Fruit fly (Drosophila melanogaster) whole organism, wandering third instar larva: ENCODE results near the gene ras.

ENCODE experiments used
- Abd-B ChIP-seq: fragments of >200 bp; optimal IDR thresholded peaks from 2 replicates; lab custom pipeline; 2017; ENCODE audit warnings: missing biosample characterization, missing genetic modification characterization
- CG32264 ChIP-seq: fragments of 200-800 bp; sonication (Bioruptor generic); optimal IDR thresholded peaks from 2 replicates; lab custom pipeline; 2016; ENCODE audit warnings: missing biosample characterization, missing genetic modification characterization
- CG9705 ChIP-seq: fragments of 200-800 bp; sonication (Bioruptor generic); optimal IDR thresholded peaks from 2 replicates; lab custom pipeline; 2018; ENCODE audit warnings: missing biosample characterization, mild to moderate bottlenecking, missing genetic modification characterization
- CrebA ChIP-seq: fragments of 200-800 bp; sonication (Bioruptor generic); optimal IDR thresholded peaks from 2 replicates; lab custom pipeline; 2016; ENCODE audit warnings: missing biosample characterization, mild to moderate bottlenecking, missing genetic modification characterization, borderline replicate concordance
- Dfd ChIP-seq: fragments of >200 bp; optimal IDR thresholded peaks from 2 replicates; lab custom pipeline; 2017; ENCODE audit warnings: missing biosample characterization, missing genetic modification characterization
- GATAd ChIP-seq: sonication (Bioruptor generic); optimal IDR thresholded peaks from 2 replicates; lab custom pipeline; 2016; ENCODE audit warnings: missing biosample characterization, missing genetic modification characterization
- HLH106 ChIP-seq: fragments of 200-800 bp; optimal IDR thresholded peaks from 3 replicates; lab custom pipeline; 2019; ENCODE audit warnings: missing biosample characterization, mild to moderate bottlenecking, missing genetic modification characterization, moderate library complexity
- Hnf4 ChIP-seq: fragments of 200-800 bp; sonication (Bioruptor generic); optimal IDR thresholded peaks from 2 replicates; lab custom pipeline; 2016; ENCODE audit warnings: missing biosample characterization, mild to moderate bottlenecking, missing genetic modification characterization
- Hr78 ChIP-seq: fragments of >200 bp; optimal IDR thresholded peaks from 2 replicates; lab custom pipeline; 2017; ENCODE audit warnings: missing biosample characterization, missing genetic modification characterization
- Jra ChIP-seq: sonication (Bioruptor generic); optimal IDR thresholded peaks from 2 replicates; lab custom pipeline; 2016; ENCODE audit warnings: missing biosample characterization, missing genetic modification characterization
- OdsH ChIP-seq: fragments of 200-800 bp; sonication (Bioruptor generic); optimal IDR thresholded peaks from 2 replicates; lab custom pipeline; 2016; ENCODE audit warnings: missing biosample characterization, mild to moderate bottlenecking, missing genetic modification characterization
- Rel ChIP-seq, 2 experiments: fragments of 200-800 bp; sonication (Bioruptor generic) in 1 of 2; optimal IDR thresholded peaks; 2 replicates in 1 of 2; 3 replicates in 1 of 2; lab custom pipeline; 2016 to 2019; ENCODE audit warnings: mild to moderate bottlenecking in 2 of 2, missing biosample characterization in 2 of 2, missing genetic modification characterization in 2 of 2, moderate library complexity in 1 of 2
- Sp1 ChIP-seq: fragments of 200-800 bp; sonication (Bioruptor generic); optimal IDR thresholded peaks from 3 replicates; lab custom pipeline; 2019; ENCODE audit warnings: missing biosample characterization, mild to moderate bottlenecking, missing genetic modification characterization, moderate library complexity
- Vsx2 ChIP-seq: fragments of 200-300, 225-300 bp; sonication (Bioruptor generic); optimal IDR thresholded peaks from 2 replicates; lab custom pipeline; 2018; ENCODE audit warnings: missing biosample characterization, missing genetic modification characterization; ENCODE audit not compliant: partially characterized antibody
- br ChIP-seq: fragments of 200-800 bp; sonication (Bioruptor generic); optimal IDR thresholded peaks from 2 replicates; lab custom pipeline; 2016; ENCODE audit warnings: missing biosample characterization, missing genetic modification characterization
- dl ChIP-seq, 2 experiments: fragments of 175-275, 200-275 bp in 1 of 2; fragments of 200-275 bp in 1 of 2; sonication (Bioruptor generic); optimal IDR thresholded peaks; lab custom pipeline; 2018; ENCODE audit warnings: mild to moderate bottlenecking in 2 of 2, missing biosample characterization in 2 of 2, missing genetic modification characterization in 2 of 2, moderate library complexity in 2 of 2; ENCODE audit not compliant: partially characterized antibody in 2 of 2, insufficient read depth in 1 of 2
- dmrt93B ChIP-seq: fragments of 200-800 bp; sonication (Bioruptor generic); optimal IDR thresholded peaks from 2 replicates; lab custom pipeline; 2018; ENCODE audit warnings: missing biosample characterization, mild to moderate bottlenecking, missing genetic modification characterization
- dsf ChIP-seq: sonication (Bioruptor generic); optimal IDR thresholded peaks from 2 replicates; lab custom pipeline; 2016; ENCODE audit warnings: missing biosample characterization, missing genetic modification characterization, borderline replicate concordance
- ey ChIP-seq: fragments of 200-800 bp; sonication (Bioruptor generic); optimal IDR thresholded peaks from 2 replicates; lab custom pipeline; 2016; ENCODE audit warnings: missing biosample characterization, missing genetic modification characterization
- foxo ChIP-seq, 2 experiments: fragments of 200-800 bp; sonication (Bioruptor generic); optimal IDR thresholded peaks; 2 replicates in 1 of 2; 3 replicates in 1 of 2; lab custom pipeline; 2016 to 2017; ENCODE audit warnings: missing biosample characterization in 2 of 2, missing genetic modification characterization in 2 of 2
- fru ChIP-seq: fragments of 200-800 bp; sonication (Bioruptor generic); optimal IDR thresholded peaks from 3 replicates; lab custom pipeline; 2016; ENCODE audit warnings: missing biosample characterization, mild to moderate bottlenecking, missing genetic modification characterization
- h ChIP-seq: fragments of 200-800 bp; sonication (Bioruptor generic); optimal IDR thresholded peaks from 3 replicates; lab custom pipeline; 2016; ENCODE audit warnings: missing biosample characterization, mild to moderate bottlenecking, missing genetic modification characterization
- jim ChIP-seq: fragments of 175-275, 200-325 bp; sonication (Bioruptor generic); optimal IDR thresholded peaks from 2 replicates; lab custom pipeline; 2016; ENCODE audit warnings: missing biosample characterization, mild to moderate bottlenecking, missing genetic modification characterization
- lola ChIP-seq: fragments of >200 bp; optimal IDR thresholded peaks from 2 replicates; lab custom pipeline; 2017; ENCODE audit warnings: missing biosample characterization, missing genetic modification characterization
- pan ChIP-seq: fragments of >200 bp; optimal IDR thresholded peaks from 2 replicates; lab custom pipeline; 2017
- psq ChIP-seq: fragments of 200-800 bp; sonication (Bioruptor generic); optimal IDR thresholded peaks from 3 replicates; lab custom pipeline; 2017; ENCODE audit warnings: missing biosample characterization, mild to moderate bottlenecking, missing genetic modification characterization, moderate library complexity
- rgr ChIP-seq: fragments of 200-800 bp; sonication (Bioruptor generic); optimal IDR thresholded peaks from 3 replicates; lab custom pipeline; 2016; ENCODE audit warnings: missing biosample characterization, mild to moderate bottlenecking, missing genetic modification characterization
- sv ChIP-seq: fragments of 200-800 bp; sonication (Bioruptor generic); optimal IDR thresholded peaks from 3 replicates; lab custom pipeline; 2016; ENCODE audit warnings: missing biosample characterization, missing genetic modification characterization
- tai ChIP-seq: sonication (Bioruptor generic); optimal IDR thresholded peaks from 2 replicates; lab custom pipeline; 2016; ENCODE audit warnings: missing biosample characterization, missing genetic modification characterization
- usp ChIP-seq: fragments of >200 bp; optimal IDR thresholded peaks from 2 replicates; lab custom pipeline; 2017; ENCODE audit warnings: missing biosample characterization, missing genetic modification characterization
- woc ChIP-seq: sonication (Bioruptor generic); optimal IDR thresholded peaks from 2 replicates; lab custom pipeline; 2016; ENCODE audit warnings: missing biosample characterization, mild to moderate bottlenecking, missing genetic modification characterization

The ras gene

DNA sequence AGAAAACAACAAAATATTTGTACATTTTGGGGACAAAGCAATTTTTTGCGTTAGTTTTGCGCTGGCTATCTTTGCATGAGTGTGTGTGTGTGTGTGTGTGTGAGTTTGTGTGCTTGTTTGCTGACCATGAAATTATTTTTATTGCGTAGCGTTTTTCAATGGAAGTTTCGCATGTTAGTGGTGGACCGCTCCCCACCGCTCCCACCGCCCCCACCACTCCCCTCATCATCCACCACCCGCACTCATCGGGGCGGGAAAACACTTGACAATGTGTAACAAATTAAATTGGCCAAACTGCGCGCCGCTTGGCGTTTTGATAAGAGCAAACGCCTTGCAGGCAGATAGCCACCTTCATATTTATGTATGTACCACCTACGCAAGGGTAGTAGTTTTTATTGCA lies 25.0 kb upstream of the ras start:
- TF ChIP-seq sv (GFP tag; lab: Kevin White, UChicago) (no peak), Dfd (GFP tag; lab: Kevin White, UChicago) (peak; percentile 71)

DNA sequence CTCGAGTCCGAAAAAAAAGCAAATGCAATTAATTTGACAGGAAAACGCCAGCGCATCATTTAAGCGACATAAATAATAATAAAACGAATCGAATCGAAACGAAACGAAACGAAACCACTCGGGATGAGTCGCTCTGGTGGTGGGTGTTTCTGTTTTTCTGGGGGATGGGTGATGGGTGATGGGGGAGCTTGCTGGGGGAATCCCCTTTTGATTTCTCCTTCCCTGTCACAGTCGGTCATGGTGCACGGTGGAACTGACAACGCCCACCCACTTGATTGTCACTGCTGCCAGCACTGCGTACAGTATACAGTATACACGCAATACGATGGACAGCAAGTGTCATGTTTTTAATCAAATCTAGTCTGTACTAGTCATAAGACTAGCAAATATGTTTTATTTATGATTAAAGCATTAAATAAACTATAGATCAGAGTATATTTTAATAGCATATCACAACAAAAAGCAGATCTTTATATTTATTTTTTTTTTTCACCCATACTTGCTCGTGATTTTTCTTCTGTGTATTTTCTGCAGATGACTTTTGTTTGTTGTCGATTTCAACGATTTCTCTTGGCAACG lies 22.3 kb upstream of the ras start:
- TF ChIP-seq foxo (GFP tag; optimal IDR thresholded peaks at IDR 0.05; lab: Kevin White, UChicago), result peak in 1 of 2 experiments; percentile 36
- TF ChIP-seq Hr78 (GFP tag; lab: Kevin White, UChicago), result no peak
- peak; percentile 29 for TF ChIP-seq rgr (GFP tag; lab: Kevin White, UChicago)
- TF ChIP-seq Sp1 (GFP tag; lab: Kevin White, UChicago), result peak; percentile 10
- no peak for TF ChIP-seq usp (GFP tag; lab: Kevin White, UChicago)
- no peak for TF ChIP-seq woc (GFP tag; lab: Kevin White, UChicago)
- TF ChIP-seq HLH106 (tag; lab: Kevin White, UChicago), result peak; percentile 5
- peak; percentile 20 for TF ChIP-seq h (GFP tag; lab: Kevin White, UChicago)
- peak; percentile 25 for TF ChIP-seq fru
- no peak for TF ChIP-seq Rel (GFP tag; optimal IDR thresholded peaks at IDR 0.05; lab: Kevin White, UChicago)
- peak; percentile 91 for TF ChIP-seq Rel (tag; optimal IDR thresholded peaks at IDR 0.05; lab: Kevin White, UChicago)

DNA sequence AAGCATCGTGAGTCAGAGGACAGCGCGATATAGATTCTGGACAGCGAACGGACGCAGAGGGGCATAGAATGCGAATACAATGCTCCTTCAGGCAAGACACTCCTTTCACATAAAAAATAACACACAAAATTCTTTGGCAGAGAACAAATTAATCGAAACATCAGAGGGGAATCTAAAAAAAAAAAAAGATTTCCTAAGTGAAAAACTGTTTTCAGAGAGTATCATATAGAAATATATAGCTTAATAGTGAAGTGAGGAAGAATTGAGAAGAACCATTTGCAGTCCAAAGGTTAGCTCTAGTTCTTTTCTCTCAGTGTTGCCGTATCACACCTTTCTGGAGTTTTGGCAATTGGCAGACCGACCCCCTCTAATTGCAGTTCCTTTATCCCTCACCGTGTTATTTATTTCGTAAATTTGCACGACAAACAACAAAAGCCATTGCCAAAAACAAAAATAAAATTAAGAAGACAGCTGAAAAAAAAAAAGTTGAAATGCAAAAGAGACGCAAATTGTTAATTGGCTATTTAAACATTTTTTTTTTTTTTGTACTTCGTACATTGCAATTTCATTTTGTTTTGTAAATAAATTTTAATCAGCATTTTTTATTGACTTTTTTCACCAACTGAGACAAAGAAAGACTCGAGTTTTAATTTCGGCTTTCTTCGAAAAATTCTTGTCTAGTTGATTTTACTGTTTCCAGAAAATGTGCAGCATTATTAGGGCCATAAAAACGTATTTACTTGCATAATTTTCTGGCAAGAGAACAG lies 20.6 kb upstream of the ras start:
- peak; percentile 11 for TF ChIP-seq br (GFP tag; lab: Kevin White, UChicago)
- TF ChIP-seq OdsH (GFP tag; lab: Kevin White, UChicago), result peak; percentile 22
- peak in 1 of 2 experiments; percentile 49 for TF ChIP-seq foxo (GFP tag; optimal IDR thresholded peaks at IDR 0.05; lab: Kevin White, UChicago)
- peak; percentile 35 for TF ChIP-seq fru
- peak; percentile 28 for TF ChIP-seq rgr (GFP tag; lab: Kevin White, UChicago)
- peak; percentile 42 for TF ChIP-seq ey (GFP tag; lab: Kevin White, UChicago)
- no peak for TF ChIP-seq dl (GFP tag; optimal IDR thresholded peaks at IDR 0.05; lab: Kevin White, UChicago; ENCODE audit: insufficient read depth in 1 of 2, partially characterized antibody in 2 of 2)
- TF ChIP-seq dmrt93B, result peak; percentile 13
- TF ChIP-seq Jra (GFP tag; lab: Kevin White, UChicago), result no peak
- TF ChIP-seq h (GFP tag; lab: Kevin White, UChicago), result peak; percentile 57
- TF ChIP-seq psq (GFP tag; lab: Kevin White, UChicago), result peak; percentile 34
- peak; percentile 34 for TF ChIP-seq HLH106 (tag; lab: Kevin White, UChicago)
- TF ChIP-seq Sp1 (GFP tag; lab: Kevin White, UChicago), result no peak
- peak; percentile 17 for TF ChIP-seq woc (GFP tag; lab: Kevin White, UChicago)
- peak; percentile 45 for TF ChIP-seq Hnf4 (GFP tag; lab: Kevin White, UChicago)
- TF ChIP-seq Dfd (GFP tag; lab: Kevin White, UChicago), result no peak
- TF ChIP-seq usp (GFP tag; lab: Kevin White, UChicago), result no peak

DNA sequence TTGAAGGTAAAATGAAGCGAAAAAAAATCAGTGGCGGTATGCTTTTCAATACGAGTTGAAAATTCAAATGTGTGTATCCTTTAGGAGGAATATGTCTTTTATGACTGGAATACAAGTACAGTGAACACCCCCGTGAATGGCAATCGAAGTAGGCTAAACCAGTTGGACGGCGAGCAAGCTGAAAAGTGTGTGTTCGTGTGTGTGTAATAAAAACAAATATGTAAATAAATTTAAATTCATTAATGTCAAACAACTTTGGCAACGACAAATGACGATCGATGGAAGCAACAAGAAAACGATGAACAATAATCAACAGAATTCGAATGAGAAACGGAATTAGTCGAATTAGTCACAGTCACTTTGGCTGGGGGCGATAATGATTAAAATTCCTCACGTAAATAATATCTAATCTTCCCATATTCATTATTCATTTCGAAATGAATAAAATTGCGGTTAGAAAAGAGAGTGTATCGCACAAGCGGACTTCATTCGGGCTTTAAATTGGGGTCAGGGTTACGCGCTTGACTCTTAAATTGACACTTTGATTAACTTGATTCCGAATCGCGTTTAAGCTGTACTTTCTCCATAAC lies 18.1 kb upstream of the ras start:
- no peak for TF ChIP-seq Abd-B (GFP tag; lab: Kevin White, UChicago)
- no peak for TF ChIP-seq dsf (GFP tag; lab: Kevin White, UChicago)
- no peak for TF ChIP-seq Jra (GFP tag; lab: Kevin White, UChicago)
- no peak for TF ChIP-seq Rel (GFP tag; optimal IDR thresholded peaks at IDR 0.05; lab: Kevin White, UChicago)
- TF ChIP-seq Rel (tag; optimal IDR thresholded peaks at IDR 0.05; lab: Kevin White, UChicago), result no peak
- no peak for TF ChIP-seq GATAd (GFP tag; lab: Kevin White, UChicago)
- no peak for TF ChIP-seq lola (GFP tag; lab: Kevin White, UChicago)
- TF ChIP-seq CrebA (GFP tag; lab: Kevin White, UChicago), result no peak
- TF ChIP-seq br (GFP tag; lab: Kevin White, UChicago), result no peak
- TF ChIP-seq Vsx2 (GFP tag; lab: Kevin White, UChicago), result no peak
- no peak for TF ChIP-seq OdsH (GFP tag; lab: Kevin White, UChicago)
- no peak for TF ChIP-seq dmrt93B
- no peak for TF ChIP-seq CG9705 (GFP tag; lab: Kevin White, UChicago)
- TF ChIP-seq pan (lab: Kevin White, UChicago), result no peak
- no peak for TF ChIP-seq h (GFP tag; lab: Kevin White, UChicago)
- no peak for TF ChIP-seq jim (GFP tag; lab: Kevin White, UChicago)
- no peak for TF ChIP-seq usp (GFP tag; lab: Kevin White, UChicago)
- TF ChIP-seq HLH106 (tag; lab: Kevin White, UChicago), result no peak
- no peak for TF ChIP-seq ey (GFP tag; lab: Kevin White, UChicago)
- no peak for TF ChIP-seq tai (GFP tag; lab: Kevin White, UChicago)
- TF ChIP-seq CG32264, result no peak
